Worm (Caenorhabditis elegans): Measurements from ENCODE around the gene F40G9.17.

Gene F40G9.17

DNA sequence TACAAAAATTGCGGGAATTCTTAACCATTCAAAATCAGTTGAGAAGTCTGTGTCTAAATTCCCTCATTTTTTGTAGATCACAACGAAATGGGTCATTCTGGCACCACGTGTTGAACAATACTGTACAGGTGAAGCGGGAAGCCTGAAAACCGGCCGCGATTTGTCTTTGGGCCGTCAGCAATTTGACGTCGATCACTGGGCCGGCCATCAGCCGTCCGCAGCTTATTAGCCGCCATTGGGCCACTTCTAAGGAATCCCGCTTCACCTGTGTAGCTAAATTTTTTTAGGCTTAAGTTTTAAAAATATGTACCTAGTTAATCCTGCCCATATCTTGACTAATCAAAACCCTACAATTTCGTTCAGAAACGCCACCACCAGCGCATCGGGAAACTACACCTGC lies 34.6 kb upstream of the F40G9.17 start:
- TF ChIP-seq cog-1 (tag; optimal IDR thresholded peaks at IDR 0.05) (no peak), med-1 (GFP tag; optimal IDR thresholded peaks at IDR 0.05; ENCODE audit: insufficient read depth) (no peak), T22C8.4 (GFP tag; IDR thresholded peaks at IDR 0.05) (no peak), flt-1 (GFP tag; IDR thresholded peaks at IDR 0.05) (no peak), klf-2 (GFP tag; conservative IDR thresholded peaks at IDR 0.05) (no peak), tab-1 (GFP tag; IDR thresholded peaks at IDR 0.05) (no peak), ztf-23 (GFP tag; IDR thresholded peaks at IDR 0.05) (no peak), ref-1 (GFP tag; conservative IDR thresholded peaks at IDR 0.05) (no peak), ztf-29 (GFP tag; IDR thresholded peaks at IDR 0.05) (no peak)

ce11 chrIII:164775-165174 lies 29.5 kb upstream of the F40G9.17 start, which contains the start of gene F40G9.8:
TSS of gene F40G9.8 (minus strand) at chrIII:164875.
- no peak for TF ChIP-seq ztf-29 (GFP tag; IDR thresholded peaks at IDR 0.05)
- no peak for TF ChIP-seq flt-1 (GFP tag; IDR thresholded peaks at IDR 0.05)
- no peak for TF ChIP-seq ref-1 (GFP tag; conservative IDR thresholded peaks at IDR 0.05)
- no peak for TF ChIP-seq cog-1 (tag; optimal IDR thresholded peaks at IDR 0.05)
- no peak for TF ChIP-seq tab-1 (GFP tag; IDR thresholded peaks at IDR 0.05)
- no peak for TF ChIP-seq klf-2 (GFP tag; conservative IDR thresholded peaks at IDR 0.05)
- TF ChIP-seq ztf-23 (GFP tag; IDR thresholded peaks at IDR 0.05) = no peak
- no peak for TF ChIP-seq T22C8.4 (GFP tag; IDR thresholded peaks at IDR 0.05)
- no peak for TF ChIP-seq med-1 (GFP tag; optimal IDR thresholded peaks at IDR 0.05; ENCODE audit: insufficient read depth)

DNA sequence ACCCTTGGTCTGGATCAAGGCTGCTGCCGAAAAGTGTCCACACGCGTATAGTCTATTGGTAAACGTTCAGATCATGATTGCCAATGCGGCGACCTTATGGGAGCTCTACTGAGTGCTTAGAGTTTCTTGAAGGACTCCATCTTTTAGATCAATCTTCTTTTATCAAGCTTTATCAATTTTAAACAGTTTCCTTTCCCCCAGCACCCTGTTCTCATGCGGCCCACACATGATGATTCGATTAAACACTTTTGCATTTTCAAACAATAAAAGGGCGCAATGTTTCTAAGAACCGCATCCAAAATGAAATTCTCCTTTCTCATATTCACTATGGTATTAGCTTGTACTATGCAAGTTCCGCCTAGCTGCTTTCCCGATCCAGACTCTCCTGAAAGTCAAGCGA lies 28.9 kb upstream of the F40G9.17 start, which contains the start of gene F40G9.7:
F40G9.7 (plus strand) TSS at position 301 of the 400 bp plus-strand sequence.
- TF ChIP-seq cog-1 (tag; optimal IDR thresholded peaks at IDR 0.05) (no peak), flt-1 (GFP tag; IDR thresholded peaks at IDR 0.05) (no peak), T22C8.4 (GFP tag; IDR thresholded peaks at IDR 0.05) (no peak), tab-1 (GFP tag; IDR thresholded peaks at IDR 0.05) (no peak), klf-2 (GFP tag; conservative IDR thresholded peaks at IDR 0.05) (no peak), ztf-23 (GFP tag; IDR thresholded peaks at IDR 0.05) (no peak), ref-1 (GFP tag; conservative IDR thresholded peaks at IDR 0.05) (no peak), ztf-29 (GFP tag; IDR thresholded peaks at IDR 0.05) (no peak), med-1 (GFP tag; optimal IDR thresholded peaks at IDR 0.05; ENCODE audit: insufficient read depth) (no peak)

ce11 chrIII:169478-169877 lies 24.8 kb upstream of the F40G9.17 start, which contains the start of gene F40G9.18:
TSS of gene F40G9.18 (minus strand) at chrIII:169578.
- TF ChIP-seq klf-2 (GFP tag; conservative IDR thresholded peaks at IDR 0.05) (no peak), flt-1 (GFP tag; IDR thresholded peaks at IDR 0.05) (no peak), ztf-29 (GFP tag; IDR thresholded peaks at IDR 0.05) (no peak), tab-1 (GFP tag; IDR thresholded peaks at IDR 0.05) (no peak), T22C8.4 (GFP tag; IDR thresholded peaks at IDR 0.05) (no peak), cog-1 (tag; optimal IDR thresholded peaks at IDR 0.05) (no peak), med-1 (GFP tag; optimal IDR thresholded peaks at IDR 0.05; ENCODE audit: insufficient read depth) (no peak), ref-1 (GFP tag; conservative IDR thresholded peaks at IDR 0.05) (no peak), ztf-23 (GFP tag; IDR thresholded peaks at IDR 0.05) (no peak)

DNA sequence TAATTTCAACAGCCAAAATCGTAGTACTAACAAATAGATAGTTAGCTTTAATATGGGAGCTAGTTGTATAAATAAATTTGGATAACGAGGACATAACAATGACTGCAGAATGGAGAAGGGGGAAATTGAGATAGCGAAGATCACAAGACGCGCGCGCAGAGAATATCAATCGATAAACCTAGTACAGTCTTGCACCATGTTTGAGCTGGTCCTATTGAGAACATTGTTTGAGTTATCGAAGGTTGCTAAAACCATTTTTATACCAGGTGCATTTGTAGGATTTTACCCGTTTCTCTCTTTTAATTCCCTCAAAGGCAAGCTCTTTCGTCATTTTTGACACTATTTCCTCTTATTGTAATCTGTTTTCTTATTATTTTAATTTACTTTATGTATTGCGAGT lies 22.6 kb upstream of the F40G9.17 start, which contains the start of the genes F40G9.9 and F40G9.12:
F40G9.9 (minus strand) TSS at position 101 of the 400 bp plus-strand sequence.
F40G9.12 (plus strand) TSS at position 231 of the 400 bp plus-strand sequence.
- TF ChIP-seq tab-1 (GFP tag; IDR thresholded peaks at IDR 0.05) (no peak), T22C8.4 (GFP tag; IDR thresholded peaks at IDR 0.05) (no peak), ref-1 (GFP tag; conservative IDR thresholded peaks at IDR 0.05) (no peak), flt-1 (GFP tag; IDR thresholded peaks at IDR 0.05) (no peak), cog-1 (tag; optimal IDR thresholded peaks at IDR 0.05) (no peak), med-1 (GFP tag; optimal IDR thresholded peaks at IDR 0.05; ENCODE audit: insufficient read depth) (no peak), ztf-29 (GFP tag; IDR thresholded peaks at IDR 0.05) (no peak), klf-2 (GFP tag; conservative IDR thresholded peaks at IDR 0.05) (no peak), ztf-23 (GFP tag; IDR thresholded peaks at IDR 0.05) (no peak)

ce11 chrIII:173501-173900 lies 20.8 kb upstream of the F40G9.17 start, which contains the start of gene F40G9.19:
TSS of gene F40G9.19 (plus strand) at chrIII:173801.
- TF ChIP-seq T22C8.4 (GFP tag; IDR thresholded peaks at IDR 0.05) (no peak), ztf-23 (GFP tag; IDR thresholded peaks at IDR 0.05) (no peak), klf-2 (GFP tag; conservative IDR thresholded peaks at IDR 0.05) (no peak), cog-1 (tag; optimal IDR thresholded peaks at IDR 0.05) (no peak), tab-1 (GFP tag; IDR thresholded peaks at IDR 0.05) (no peak), flt-1 (GFP tag; IDR thresholded peaks at IDR 0.05) (no peak)

DNA sequence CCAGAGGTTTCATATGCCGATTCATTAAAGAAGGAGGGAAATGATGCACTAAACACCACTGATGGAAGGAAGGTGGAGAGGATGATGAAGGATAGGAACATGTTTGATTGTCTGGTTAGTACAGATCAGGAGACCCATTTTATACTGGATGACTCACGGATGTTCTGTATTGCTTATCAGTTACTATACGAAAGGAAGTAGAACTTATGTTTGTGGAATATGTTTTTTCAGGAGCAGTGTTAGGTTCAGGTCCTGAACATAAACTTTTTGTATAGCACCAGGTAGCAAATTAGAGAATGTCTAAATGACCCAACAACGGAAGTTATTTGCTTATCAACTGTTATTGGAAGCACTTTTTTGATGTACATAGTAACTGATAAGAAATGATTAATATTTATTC lies 18.5 kb upstream of the F40G9.17 start, which contains the start of gene clec-148:
clec-148 (minus strand) TSS at position 101 of the 400 bp plus-strand sequence.
- TF ChIP-seq ref-1 (GFP tag; conservative IDR thresholded peaks at IDR 0.05) = no peak
- TF ChIP-seq flt-1 (GFP tag; IDR thresholded peaks at IDR 0.05) = no peak
- TF ChIP-seq T22C8.4 (GFP tag; IDR thresholded peaks at IDR 0.05) = no peak
- TF ChIP-seq ztf-23 (GFP tag; IDR thresholded peaks at IDR 0.05) = no peak
- TF ChIP-seq klf-2 (GFP tag; conservative IDR thresholded peaks at IDR 0.05) = no peak
- no peak for TF ChIP-seq tab-1 (GFP tag; IDR thresholded peaks at IDR 0.05)
- TF ChIP-seq med-1 (GFP tag; optimal IDR thresholded peaks at IDR 0.05; ENCODE audit: insufficient read depth) = no peak
- no peak for TF ChIP-seq ztf-29 (GFP tag; IDR thresholded peaks at IDR 0.05)
- no peak for TF ChIP-seq cog-1 (tag; optimal IDR thresholded peaks at IDR 0.05)

- no peak for TF ChIP-seq med-1 (GFP tag; optimal IDR thresholded peaks at IDR 0.05; ENCODE audit: insufficient read depth)
- no peak for TF ChIP-seq flt-1 (GFP tag; IDR thresholded peaks at IDR 0.05)
- no peak for TF ChIP-seq T22C8.4 (GFP tag; IDR thresholded peaks at IDR 0.05)
- TF ChIP-seq tab-1 (GFP tag; IDR thresholded peaks at IDR 0.05) = no peak
- no peak for TF ChIP-seq ref-1 (GFP tag; conservative IDR thresholded peaks at IDR 0.05)
- TF ChIP-seq ztf-23 (GFP tag; IDR thresholded peaks at IDR 0.05) = no peak
- TF ChIP-seq ztf-29 (GFP tag; IDR thresholded peaks at IDR 0.05) = no peak
- no peak for TF ChIP-seq cog-1 (tag; optimal IDR thresholded peaks at IDR 0.05)
- TF ChIP-seq klf-2 (GFP tag; conservative IDR thresholded peaks at IDR 0.05) = no peak
Observed at ce11 chrIII:177715-178114, 16.5 kb upstream of the F40G9.17 start, which contains the start of gene F40G9.14. TSS of gene F40G9.14 (minus strand) at chrIII:177815.

DNA sequence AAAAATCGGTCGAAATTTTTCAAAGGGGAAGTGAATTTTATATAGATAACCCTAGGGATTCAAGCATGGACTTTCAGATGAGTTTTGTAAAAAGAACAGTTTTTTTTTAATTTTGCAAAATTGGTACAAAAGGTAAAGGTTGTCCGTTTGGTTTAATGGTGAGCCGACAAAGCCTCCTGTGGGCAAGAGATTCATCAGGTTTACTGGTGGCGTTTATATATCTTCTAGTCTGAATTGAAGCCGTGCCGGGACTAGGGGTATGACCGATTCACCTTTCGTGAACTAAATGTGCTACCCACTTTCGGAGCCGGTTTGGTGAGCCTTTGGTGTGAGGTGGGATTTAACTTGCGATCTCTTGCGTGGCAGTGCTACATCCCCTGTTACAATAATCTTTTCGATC lies 16.1 kb upstream of the F40G9.17 start:
- TF ChIP-seq ztf-29 (GFP tag; IDR thresholded peaks at IDR 0.05) (no peak), ztf-23 (GFP tag; IDR thresholded peaks at IDR 0.05) (no peak), tab-1 (GFP tag; IDR thresholded peaks at IDR 0.05) (no peak), ref-1 (GFP tag; conservative IDR thresholded peaks at IDR 0.05) (no peak), flt-1 (GFP tag; IDR thresholded peaks at IDR 0.05) (no peak), med-1 (GFP tag; optimal IDR thresholded peaks at IDR 0.05; ENCODE audit: insufficient read depth) (no peak), klf-2 (GFP tag; conservative IDR thresholded peaks at IDR 0.05) (no peak), cog-1 (tag; optimal IDR thresholded peaks at IDR 0.05) (no peak), T22C8.4 (GFP tag; IDR thresholded peaks at IDR 0.05) (no peak)

Measured in whole organism, midembryonic.